Worm (Caenorhabditis elegans) whole organism, late embryonic: ENCODE results near the gene nhr-46.

Source experiments
- K09A11.1 ChIP-seq: sonication (generic microtip); optimal IDR thresholded peaks from 2 replicates; lab custom pipeline; 2017; ENCODE audit warnings: antibody characterized with exemption, mild to moderate bottlenecking, missing genetic modification characterization, missing compliant biosample characterization; ENCODE audit not compliant: insufficient read depth
- Y22D7AL.16 ChIP-seq: sonication (generic microtip); optimal IDR thresholded peaks from 2 replicates; lab custom pipeline; 2016; ENCODE audit warnings: missing genetic modification characterization, missing compliant biosample characterization
- ama-1 ChIP-seq: fragments of 150-350 bp; optimal IDR thresholded peaks from 2 replicates; lab custom pipeline; 2014
- ceh-18 ChIP-seq: sonication (generic microtip); optimal IDR thresholded peaks from 2 replicates; lab custom pipeline; 2016; ENCODE audit warnings: missing genetic modification characterization, missing compliant biosample characterization
- ceh-2 ChIP-seq: sonication (generic microtip); optimal IDR thresholded peaks from 2 replicates; lab custom pipeline; 2016; ENCODE audit warnings: missing genotype, missing genetic modification characterization, missing compliant biosample characterization
- ceh-48 ChIP-seq: sonication (generic microtip); optimal IDR thresholded peaks from 2 replicates; lab custom pipeline; 2016; ENCODE audit warnings: missing genetic modification characterization, inconsistent platforms, missing compliant biosample characterization
- ceh-6 ChIP-seq: fragments of 200-800 bp; sonication (Bioruptor generic); optimal IDR thresholded peaks from 2 replicates; lab custom pipeline; 2018; ENCODE audit warnings: mild to moderate bottlenecking, missing genetic modification characterization, missing compliant biosample characterization
- dve-1 ChIP-seq: sonication (generic microtip); optimal IDR thresholded peaks from 2 replicates; lab custom pipeline; 2017; ENCODE audit warnings: antibody characterized with exemption, mild to moderate bottlenecking, missing genetic modification characterization, missing compliant biosample characterization
- eyg-1 ChIP-seq: sonication (generic microtip); optimal IDR thresholded peaks from 2 replicates; lab custom pipeline; 2016; ENCODE audit warnings: missing genotype, missing genetic modification characterization, missing compliant biosample characterization
- fkh-10 ChIP-seq: fragments of 150-350 bp; optimal IDR thresholded peaks from 2 replicates; lab custom pipeline; 2014; ENCODE audit warnings: missing biosample characterization, missing genetic modification reagents, missing genetic modification characterization
- hlh-15 ChIP-seq: sonication (generic microtip); optimal IDR thresholded peaks from 2 replicates; lab custom pipeline; 2016; ENCODE audit warnings: missing genetic modification characterization, missing compliant biosample characterization
- hlh-30 ChIP-seq: sonication (generic microtip); optimal IDR thresholded peaks from 2 replicates; lab custom pipeline; 2017; ENCODE audit warnings: antibody characterized with exemption, missing genetic modification characterization, missing compliant biosample characterization; ENCODE audit not compliant: insufficient read depth
- hlh-6 ChIP-seq: sonication (generic microtip); optimal IDR thresholded peaks from 2 replicates; lab custom pipeline; 2016; ENCODE audit warnings: missing genotype, missing genetic modification characterization, missing compliant biosample characterization
- lim-6 ChIP-seq: sonication (generic microtip); optimal IDR thresholded peaks from 2 replicates; lab custom pipeline; 2016; ENCODE audit warnings: missing genetic modification characterization, missing compliant biosample characterization
- madf-2 ChIP-seq: sonication (generic microtip); optimal IDR thresholded peaks from 2 replicates; lab custom pipeline; 2017; ENCODE audit warnings: missing genetic modification characterization, missing compliant biosample characterization
- mec-3 ChIP-seq: sonication (generic microtip); optimal IDR thresholded peaks from 2 replicates; lab custom pipeline; 2016; ENCODE audit warnings: borderline replicate concordance, missing genetic modification characterization, missing compliant biosample characterization
- nfya-1 ChIP-seq: sonication (generic microtip); optimal IDR thresholded peaks from 2 replicates; lab custom pipeline; 2017; ENCODE audit warnings: missing genetic modification characterization, mild to moderate bottlenecking, missing compliant biosample characterization, antibody characterized with exemption, moderate library complexity
- pat-9 ChIP-seq: fragments of 200-800 bp; sonication (Bioruptor generic); optimal IDR thresholded peaks from 2 replicates; lab custom pipeline; 2018; ENCODE audit warnings: mild to moderate bottlenecking, missing genetic modification characterization, moderate library complexity, missing compliant biosample characterization
- pha-4 ChIP-seq: fragments of 150-350 bp; optimal IDR thresholded peaks from 2 replicates; lab custom pipeline; 2018; ENCODE audit warnings: missing biosample characterization, missing genetic modification reagents, missing genetic modification characterization
- pqm-1 ChIP-seq: sonication (generic microtip); optimal IDR thresholded peaks from 2 replicates; lab custom pipeline; 2016; ENCODE audit warnings: missing genetic modification characterization, missing compliant biosample characterization
- pros-1 ChIP-seq: fragments of 150-350 bp; optimal IDR thresholded peaks from 2 replicates; lab custom pipeline; 2014; ENCODE audit warnings: missing biosample characterization, missing genetic modification reagents, missing genetic modification characterization
- rnt-1 ChIP-seq: sonication (generic microtip); optimal IDR thresholded peaks from 2 replicates; lab custom pipeline; 2016; ENCODE audit warnings: missing genetic modification characterization, missing compliant biosample characterization
- sox-2 ChIP-seq: fragments of 200-800 bp; sonication (Bioruptor generic); IDR thresholded peaks from 2 replicates; pipeline ENCODE4 v1.3.6; 2022; ENCODE audit warnings: missing genetic modification reagents, missing genetic modification characterization, missing compliant biosample characterization
- tbx-7 ChIP-seq: sonication (generic microtip); optimal IDR thresholded peaks from 2 replicates; lab custom pipeline; 2016; ENCODE audit warnings: missing genotype, missing genetic modification characterization, missing compliant biosample characterization
- ttx-3 ChIP-seq: sonication (generic microtip); optimal IDR thresholded peaks from 2 replicates; lab custom pipeline; 2016; ENCODE audit warnings: missing genetic modification reagents, missing genetic modification characterization, missing compliant biosample characterization
- unc-55 ChIP-seq: sonication (generic microtip); optimal IDR thresholded peaks from 2 replicates; lab custom pipeline; 2017; ENCODE audit warnings: missing biosample characterization, missing genetic modification reagents, missing genetic modification characterization

nhr-46 gene

DNA sequence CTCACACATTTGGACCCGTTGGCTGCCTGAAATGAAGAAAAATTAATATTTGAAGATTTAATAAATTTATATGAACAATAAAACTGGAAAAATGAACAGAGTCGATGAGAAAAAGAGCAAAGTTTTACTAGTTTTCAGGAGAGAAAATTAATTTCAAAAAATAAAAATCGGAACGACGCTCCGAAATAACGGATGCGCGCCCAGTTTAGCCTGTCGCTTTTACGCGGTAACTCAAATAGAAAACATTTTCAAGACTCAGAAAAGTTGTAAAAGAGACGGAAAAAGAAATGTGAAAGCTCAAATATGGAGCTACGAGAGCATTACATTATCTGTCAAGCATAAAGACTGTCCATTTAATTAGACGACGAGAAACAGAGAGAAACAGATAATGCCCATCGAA lies 54.2 kb downstream of the nhr-46 start, which contains the start of the genes C55C3.73 and perm-5:
Gene C55C3.73 (minus strand): TSS at position 9 of the 400 bp plus-strand sequence.
Gene perm-5 (minus strand): TSS at position 26 of the 400 bp plus-strand sequence.
- TF ChIP-seq madf-2 (tag; lab: Kevin White, UChicago) (no peak), rnt-1 (tag; lab: Kevin White, UChicago) (no peak), pat-9 (tag; lab: Kevin White, UChicago) (no peak), K09A11.1 (tag; lab: Kevin White, UChicago) (no peak), Y22D7AL.16 (tag; lab: Kevin White, UChicago) (no peak), mec-3 (tag; lab: Kevin White, UChicago) (no peak), ttx-3 (tag; lab: Kevin White, UChicago) (no peak), ceh-18 (tag; lab: Kevin White, UChicago) (no peak), hlh-6 (tag; lab: Kevin White, UChicago) (no peak), fkh-10 (no peak), ceh-6 (GFP tag; lab: Kevin White, UChicago) (no peak), pha-4 (tag; lab: Kevin White, UChicago) (no peak), hlh-15 (tag; lab: Kevin White, UChicago) (no peak), nfya-1 (tag; lab: Kevin White, UChicago) (no peak), eyg-1 (tag; lab: Kevin White, UChicago) (no peak)

DNA sequence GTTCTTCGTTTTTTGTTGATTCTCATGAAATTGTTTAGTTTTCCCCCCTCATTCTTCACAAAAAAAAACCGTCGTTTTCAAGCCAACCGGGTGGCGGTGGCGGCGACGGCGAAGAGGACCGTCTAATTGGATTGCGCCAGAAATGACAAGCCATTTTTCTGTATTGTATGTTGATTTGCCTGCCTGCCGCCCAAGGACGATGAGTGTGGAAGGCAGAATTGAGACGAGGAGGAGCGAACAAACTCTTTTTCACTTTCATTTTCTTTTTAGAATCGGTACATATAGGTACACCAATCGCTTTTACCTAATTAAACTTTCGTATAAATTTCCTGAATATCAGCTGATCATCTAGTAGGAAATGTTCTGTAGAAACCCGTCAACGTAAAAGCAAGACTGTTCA lies 56.0 kb downstream of the nhr-46 start:
- TF ChIP-seq ceh-48 (tag; lab: Kevin White, UChicago), result no peak
- no peak for TF ChIP-seq sox-2
- TF ChIP-seq mec-3 (tag; lab: Kevin White, UChicago), result no peak
- TF ChIP-seq rnt-1 (tag; lab: Kevin White, UChicago), result no peak
- TF ChIP-seq tbx-7 (tag; lab: Kevin White, UChicago), result no peak
- TF ChIP-seq unc-55 (GFP tag; lab: Kevin White, UChicago), result no peak
- no peak for TF ChIP-seq pros-1 (tag; lab: Kevin White, UChicago)
- no peak for TF ChIP-seq lim-6
- no peak for TF ChIP-seq hlh-30 (tag; lab: Kevin White, UChicago)
- TF ChIP-seq ceh-2 (tag; lab: Kevin White, UChicago), result no peak
- TF ChIP-seq dve-1, result no peak
- no peak for TF ChIP-seq hlh-15 (tag; lab: Kevin White, UChicago)
- TF ChIP-seq madf-2 (tag; lab: Kevin White, UChicago), result no peak
- no peak for TF ChIP-seq pha-4 (tag; lab: Kevin White, UChicago)
- no peak for TF ChIP-seq ama-1 (lab: Kevin White, UChicago)
- TF ChIP-seq pqm-1 (tag; lab: Kevin White, UChicago), result no peak
- TF ChIP-seq Y22D7AL.16 (tag; lab: Kevin White, UChicago), result no peak

DNA sequence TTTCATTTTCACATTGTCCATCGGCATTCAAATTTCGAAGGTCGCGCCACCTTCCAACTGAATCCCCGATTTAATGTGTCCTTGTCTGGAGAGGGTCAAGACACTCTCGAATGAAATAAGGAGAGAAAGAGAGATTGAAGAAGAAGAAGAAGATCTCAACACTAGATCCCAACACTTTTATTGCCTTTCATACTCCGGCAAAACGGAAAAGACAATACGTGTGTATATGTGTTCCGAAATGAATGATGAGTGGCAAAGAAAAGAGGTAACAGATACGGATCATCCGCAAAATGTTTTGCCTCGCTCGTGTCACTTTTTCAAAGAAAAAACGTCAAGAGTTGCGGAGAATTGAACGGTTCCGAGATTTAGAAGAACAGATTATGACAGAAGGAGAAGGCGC lies 57.3 kb downstream of the nhr-46 start:
- no peak for TF ChIP-seq pqm-1 (tag; lab: Kevin White, UChicago)
- TF ChIP-seq fkh-10, result no peak
- peak; percentile 3 for TF ChIP-seq unc-55 (GFP tag; lab: Kevin White, UChicago)
- TF ChIP-seq, all 69 proteins: peak for 1
